Worm (Caenorhabditis elegans): ENCODE measurements around the gene M03F4.6.

DNA sequence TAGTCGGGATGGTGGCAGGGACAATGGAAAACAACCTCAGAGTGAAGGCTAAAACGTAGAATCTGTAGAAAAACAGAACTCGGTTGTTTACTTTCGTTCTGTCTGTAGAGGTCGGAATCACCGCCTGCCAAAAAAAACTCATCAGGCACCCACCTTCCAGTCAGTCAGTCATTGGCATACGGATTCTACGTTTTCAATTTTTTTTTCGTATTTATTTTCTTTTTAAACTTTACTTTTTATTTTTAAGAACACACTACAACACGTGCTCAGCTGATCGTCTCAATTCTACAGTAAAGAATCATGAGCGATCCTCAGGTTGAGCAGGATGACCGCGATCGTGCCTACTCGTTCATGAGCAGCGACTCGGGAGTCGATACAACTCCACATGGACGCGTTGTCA lies 7.4 kb upstream of the M03F4.6 start, which contains the start of gene lfi-1:
- TF ChIP-seq flt-1 (GFP tag; IDR thresholded peaks at IDR 0.05), result no peak
- TF ChIP-seq scrt-1 (GFP tag; IDR thresholded peaks at IDR 0.05), result no peak
- TF ChIP-seq tbx-11 (GFP tag; IDR thresholded peaks at IDR 0.05), result no peak

Measured in whole organism, early embryonic.